Worm (Caenorhabditis elegans): ENCODE results near the gene lgc-6.

Gene lgc-6

DNA sequence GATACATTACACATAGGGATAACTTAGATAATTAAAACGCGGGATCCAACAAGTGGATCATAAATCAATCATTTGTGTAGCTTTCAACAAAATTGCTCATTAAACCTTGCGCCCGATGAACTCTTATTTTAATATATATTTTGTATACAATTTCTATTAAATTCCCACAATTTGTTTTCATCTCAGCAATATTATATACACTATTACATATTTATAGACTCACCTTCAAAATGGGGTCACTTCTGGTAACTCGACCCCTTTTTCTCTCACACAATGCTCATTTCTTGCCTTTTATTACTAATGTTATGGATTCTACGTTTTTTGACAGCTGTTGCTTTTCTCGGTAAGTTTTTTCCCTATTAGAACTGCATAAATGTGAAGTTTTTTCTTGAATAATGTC lies at the start of gene lgc-6:
lgc-6 (plus strand) TSS at position 301 of the 400 bp plus-strand sequence.
- TF ChIP-seq ceh-22 (tag; optimal IDR thresholded peaks at IDR 0.05): no peak
- no peak for TF ChIP-seq unc-3 (GFP tag; conservative IDR thresholded peaks at IDR 0.05)
- no peak for TF ChIP-seq unc-3 (tag; optimal IDR thresholded peaks at IDR 0.05)
- no peak for TF ChIP-seq unc-55 (GFP tag; optimal IDR thresholded peaks at IDR 0.05)
- TF ChIP-seq ref-2 (tag; optimal IDR thresholded peaks at IDR 0.05): no peak
- TF ChIP-seq nfya-1 (tag; optimal IDR thresholded peaks at IDR 0.05): no peak
- no peak for TF ChIP-seq pax-1 (tag; optimal IDR thresholded peaks at IDR 0.05)
- no peak for TF ChIP-seq ahr-1 (tag; optimal IDR thresholded peaks at IDR 0.05)
- no peak for TF ChIP-seq ceh-18 (tag; optimal IDR thresholded peaks at IDR 0.05)
- no peak for TF ChIP-seq syd-9 (tag; optimal IDR thresholded peaks at IDR 0.05)
- TF ChIP-seq C08G9.2 (tag; optimal IDR thresholded peaks at IDR 0.05): no peak
- no peak for TF ChIP-seq ceh-14 (tag; optimal IDR thresholded peaks at IDR 0.05)
- TF ChIP-seq pha-2 (tag; optimal IDR thresholded peaks at IDR 0.05): no peak
- TF ChIP-seq nhr-232 (tag; optimal IDR thresholded peaks at IDR 0.05): no peak

DNA sequence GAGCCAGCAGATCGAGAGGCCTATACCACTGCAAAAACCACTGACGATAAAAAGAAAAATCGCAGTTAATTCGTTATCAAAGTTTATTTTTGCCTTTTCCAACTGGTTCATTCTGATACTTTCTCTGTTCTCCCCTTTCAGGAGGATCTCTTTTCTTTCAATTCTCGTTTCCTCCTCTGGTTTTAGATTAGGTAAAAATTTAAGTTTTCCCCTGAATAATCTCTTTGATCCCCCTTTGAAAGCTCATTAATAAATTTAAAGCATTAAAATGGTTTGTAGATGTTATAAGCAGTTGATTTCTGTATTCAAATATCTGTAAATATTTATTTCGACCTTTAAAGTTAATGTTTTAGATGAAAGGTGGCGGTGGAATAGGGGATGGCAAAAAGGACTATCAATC lies 48.5 kb upstream of the lgc-6 start, which contains the start of gene K07H8.2:
K07H8.2 (plus strand) TSS at position 301 of the 400 bp plus-strand sequence.
- TF ChIP-seq ref-2 (tag; optimal IDR thresholded peaks at IDR 0.05): no peak
- TF ChIP-seq ahr-1 (tag; optimal IDR thresholded peaks at IDR 0.05): no peak
- no peak for TF ChIP-seq sox-4 (tag; optimal IDR thresholded peaks at IDR 0.05)
- no peak for TF ChIP-seq nhr-232 (tag; optimal IDR thresholded peaks at IDR 0.05)
- TF ChIP-seq K02D7.2 (tag; optimal IDR thresholded peaks at IDR 0.05): no peak
- TF ChIP-seq rnt-1 (tag; optimal IDR thresholded peaks at IDR 0.05): no peak
- no peak for TF ChIP-seq hlh-13 (GFP tag; optimal IDR thresholded peaks at IDR 0.05)

DNA sequence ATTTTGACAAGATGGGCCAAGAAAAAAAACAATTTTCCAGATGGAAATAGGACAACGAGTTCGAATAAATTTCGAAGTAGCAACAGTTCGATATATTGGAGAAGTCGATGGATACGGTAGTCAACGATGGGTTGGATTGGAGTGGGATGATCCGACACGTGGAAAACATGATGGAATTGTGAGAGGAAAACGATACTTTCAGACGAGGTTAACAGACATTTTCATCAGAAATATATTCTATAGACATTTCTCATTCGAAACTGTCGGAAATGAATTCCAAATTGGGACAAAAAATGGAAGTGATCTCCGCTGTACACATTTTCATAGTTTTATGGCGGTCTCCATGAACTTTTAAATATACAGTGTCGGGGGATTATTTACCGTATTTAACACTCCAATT lies 45.1 kb upstream of the lgc-6 start, which contains the start of gene tbce-1:
tbce-1 (plus strand) TSS at position 41 of the 400 bp plus-strand sequence.
- TF ChIP-seq odd-2 (tag; optimal IDR thresholded peaks at IDR 0.05) (no peak), hlh-8 (tag; optimal IDR thresholded peaks at IDR 0.05) (no peak), nhr-11 (tag; optimal IDR thresholded peaks at IDR 0.05) (no peak), pha-2 (tag; optimal IDR thresholded peaks at IDR 0.05) (no peak), fax-1 (tag; optimal IDR thresholded peaks at IDR 0.05) (no peak), dve-1 (tag; optimal IDR thresholded peaks at IDR 0.05) (no peak), gmeb-2 (tag; optimal IDR thresholded peaks at IDR 0.05) (no peak), pat-9 (tag; optimal IDR thresholded peaks at IDR 0.05) (no peak), ceh-24 (tag; optimal IDR thresholded peaks at IDR 0.05) (no peak), ceh-48 (tag; optimal IDR thresholded peaks at IDR 0.05) (no peak), ama-1 (optimal IDR thresholded peaks at IDR 0.05) (no peak), lin-11 (tag; optimal IDR thresholded peaks at IDR 0.05) (no peak), sox-2 (GFP tag; IDR thresholded peaks at IDR 0.05) (no peak), T23F11.4 (GFP tag; optimal IDR thresholded peaks at IDR 0.05) (no peak), ahr-1 (tag; optimal IDR thresholded peaks at IDR 0.05) (no peak), pha-4 (tag; optimal IDR thresholded peaks at IDR 0.05) (no peak), che-1 (tag; optimal IDR thresholded peaks at IDR 0.05) (no peak), madf-2 (tag; optimal IDR thresholded peaks at IDR 0.05) (no peak)

ce11 chrIV:8297192-8297591 lies 42.5 kb upstream of the lgc-6 start, which contains the start of gene nprl-3:
TSS of gene nprl-3 (plus strand) at chrIV:8297492.
- TF ChIP-seq ztf-16 (tag; optimal IDR thresholded peaks at IDR 0.05) (no peak), ttx-3 (tag; optimal IDR thresholded peaks at IDR 0.05) (no peak), syd-9 (tag; optimal IDR thresholded peaks at IDR 0.05) (no peak), nhr-232 (tag; optimal IDR thresholded peaks at IDR 0.05) (no peak), pha-2 (tag; optimal IDR thresholded peaks at IDR 0.05) (no peak), ceh-48 (tag; optimal IDR thresholded peaks at IDR 0.05) (no peak), ama-1 (optimal IDR thresholded peaks at IDR 0.05) (no peak), unc-55 (GFP tag; optimal IDR thresholded peaks at IDR 0.05) (no peak), eyg-1 (tag; optimal IDR thresholded peaks at IDR 0.05) (no peak), lim-6 (tag; optimal IDR thresholded peaks at IDR 0.05) (no peak), dve-1 (tag; optimal IDR thresholded peaks at IDR 0.05) (no peak), T23F11.4 (GFP tag; optimal IDR thresholded peaks at IDR 0.05) (no peak), zip-5 (tag; optimal IDR thresholded peaks at IDR 0.05) (no peak), ceh-6 (GFP tag; optimal IDR thresholded peaks at IDR 0.05) (no peak), ceh-2 (tag; optimal IDR thresholded peaks at IDR 0.05) (no peak), lin-11 (tag; optimal IDR thresholded peaks at IDR 0.05) (no peak), K09A11.1 (tag; optimal IDR thresholded peaks at IDR 0.05; ENCODE audit: insufficient read depth) (no peak), nfya-1 (tag; optimal IDR thresholded peaks at IDR 0.05) (no peak), elt-2 (tag; optimal IDR thresholded peaks at IDR 0.05) (no peak)
